Worm (Caenorhabditis elegans) whole organism, midembryonic: Measurements from ENCODE around the gene fbxa-116.

Experiments
- T22C8.4 ChIP-seq: fragments of 200-800 bp; sonication (Bioruptor generic); IDR thresholded peaks from 2 replicates; pipeline ENCODE4 v1.3.6; 2022; ENCODE audit warnings: missing genetic modification characterization, missing compliant biosample characterization
- cog-1 ChIP-seq: sonication (generic microtip); optimal IDR thresholded peaks from 2 replicates; lab custom pipeline; 2016; ENCODE audit warnings: missing genetic modification characterization, missing compliant biosample characterization
- flt-1 ChIP-seq: fragments of 200-800 bp; sonication (Bioruptor generic); IDR thresholded peaks from 2 replicates; pipeline ENCODE4 v1.3.6; 2022; ENCODE audit warnings: missing genetic modification characterization, missing compliant biosample characterization
- klf-2 ChIP-seq: fragments of 200-800 bp; sonication (Bioruptor generic); conservative IDR thresholded peaks from 2 replicates; pipeline ENCODE4 v1.3.6; 2022; ENCODE audit warnings: missing genetic modification reagents, missing genetic modification characterization, missing compliant biosample characterization
- med-1 ChIP-seq: sonication (generic microtip); optimal IDR thresholded peaks from 2 replicates; lab custom pipeline; 2017; ENCODE audit warnings: missing genetic modification characterization, mild to moderate bottlenecking, missing compliant biosample characterization, antibody characterized with exemption, missing genetic modification reagents; ENCODE audit not compliant: insufficient read depth
- ref-1 ChIP-seq: fragments of 200-800 bp; sonication (Bioruptor generic); conservative IDR thresholded peaks from 2 replicates; pipeline ENCODE4 v1.3.6; 2022; ENCODE audit warnings: missing genetic modification reagents, missing genetic modification characterization, missing compliant biosample characterization
- tab-1 ChIP-seq: fragments of 200-800 bp; sonication (Bioruptor generic); IDR thresholded peaks from 2 replicates; pipeline ENCODE4 v1.3.6; 2022; ENCODE audit warnings: missing genetic modification characterization, missing compliant biosample characterization
- ztf-23 ChIP-seq: fragments of 200-800 bp; sonication (Bioruptor generic); IDR thresholded peaks from 2 replicates; pipeline ENCODE4 v1.3.6; 2022; ENCODE audit warnings: missing genetic modification reagents, missing genetic modification characterization, missing compliant biosample characterization
- ztf-29 ChIP-seq: fragments of 200-800 bp; sonication (Bioruptor generic); IDR thresholded peaks from 2 replicates; pipeline ENCODE4 v1.3.6; 2022; ENCODE audit warnings: missing genetic modification reagents, missing genetic modification characterization, missing compliant biosample characterization

Gene fbxa-116

DNA sequence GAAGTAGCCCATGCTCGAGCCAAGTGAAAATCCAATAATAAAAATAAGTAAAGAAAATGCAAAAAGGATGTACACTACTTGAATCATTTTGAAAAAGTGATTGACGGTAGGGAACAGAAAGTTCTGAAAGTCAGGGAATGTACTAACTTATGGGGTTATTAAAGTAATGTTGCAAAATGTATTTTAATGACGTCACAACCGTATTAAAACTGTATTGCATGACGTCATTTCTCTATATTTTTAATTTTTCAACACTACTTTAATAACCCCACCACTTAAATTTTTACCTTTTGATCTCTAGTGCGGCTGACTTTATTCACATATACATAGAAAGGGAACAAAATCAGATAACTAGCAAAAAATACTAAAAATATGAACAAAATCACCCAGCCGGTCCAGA lies 6.4 kb downstream of the fbxa-116 start:
- TF ChIP-seq klf-2 (GFP tag; lab: Robert Waterston, UW) (no peak), med-1 (GFP tag; lab: Kevin White, UChicago) (no peak), cog-1 (no peak), T22C8.4 (GFP tag; lab: Robert Waterston, UW) (no peak), tab-1 (GFP tag; lab: Robert Waterston, UW) (no peak), ztf-29 (GFP tag; lab: Robert Waterston, UW) (no peak), flt-1 (no peak), ref-1 (GFP tag; lab: Robert Waterston, UW) (no peak), ztf-23 (no peak)

DNA sequence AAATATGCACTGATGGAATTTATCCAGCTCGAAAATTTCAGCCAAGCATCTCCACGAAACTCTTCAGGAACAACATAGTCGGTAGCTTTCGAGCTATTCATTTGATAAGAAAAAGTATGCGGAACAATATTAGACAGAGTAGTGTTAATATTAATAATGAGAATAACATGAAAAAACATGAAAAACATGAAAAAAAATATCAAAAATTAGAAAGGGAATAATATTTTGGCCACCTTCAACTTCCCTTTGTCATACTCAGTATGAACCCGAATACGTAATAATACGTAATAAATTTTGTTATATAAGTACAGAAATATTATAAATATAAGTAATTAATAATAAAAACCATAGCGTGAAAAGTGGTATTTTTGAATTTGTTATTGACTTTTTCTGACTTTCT lies 16.7 kb downstream of the fbxa-116 start, which contains the start of gene srw-39:
srw-39 (minus strand) TSS at position 101 of the 400 bp plus-strand sequence.
- TF ChIP-seq tab-1 (GFP tag; lab: Robert Waterston, UW) (no peak), cog-1 (no peak), klf-2 (GFP tag; lab: Robert Waterston, UW) (no peak), ztf-29 (GFP tag; lab: Robert Waterston, UW) (no peak), ztf-23 (no peak), T22C8.4 (GFP tag; lab: Robert Waterston, UW) (no peak), ref-1 (GFP tag; lab: Robert Waterston, UW) (no peak), med-1 (GFP tag; lab: Kevin White, UChicago) (no peak), flt-1 (no peak)

DNA sequence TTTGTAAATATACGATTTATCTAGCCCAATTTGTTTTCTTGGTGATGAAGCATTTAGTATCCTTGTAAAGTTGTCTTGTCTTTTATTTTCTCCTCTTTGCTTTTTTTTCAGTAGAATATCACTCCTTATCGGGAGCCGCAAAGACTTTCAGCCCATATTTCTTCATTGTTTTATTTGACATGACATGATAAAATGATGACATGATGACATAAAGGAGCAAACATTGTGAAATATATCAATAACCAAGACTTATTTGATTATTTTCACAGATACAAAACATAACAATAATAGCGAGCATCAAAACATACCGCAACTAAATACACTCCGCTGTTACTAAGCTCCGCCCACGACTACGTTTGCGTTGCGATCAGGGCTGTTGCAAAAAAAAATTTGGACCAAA lies 22.9 kb downstream of the fbxa-116 start:
- TF ChIP-seq tab-1 (GFP tag; lab: Robert Waterston, UW) (no peak), med-1 (GFP tag; lab: Kevin White, UChicago) (no peak), T22C8.4 (GFP tag; lab: Robert Waterston, UW) (no peak), cog-1 (no peak), flt-1 (no peak), klf-2 (GFP tag; lab: Robert Waterston, UW) (no peak), ref-1 (GFP tag; lab: Robert Waterston, UW) (no peak), ztf-23 (no peak), ztf-29 (GFP tag; lab: Robert Waterston, UW) (no peak)

DNA sequence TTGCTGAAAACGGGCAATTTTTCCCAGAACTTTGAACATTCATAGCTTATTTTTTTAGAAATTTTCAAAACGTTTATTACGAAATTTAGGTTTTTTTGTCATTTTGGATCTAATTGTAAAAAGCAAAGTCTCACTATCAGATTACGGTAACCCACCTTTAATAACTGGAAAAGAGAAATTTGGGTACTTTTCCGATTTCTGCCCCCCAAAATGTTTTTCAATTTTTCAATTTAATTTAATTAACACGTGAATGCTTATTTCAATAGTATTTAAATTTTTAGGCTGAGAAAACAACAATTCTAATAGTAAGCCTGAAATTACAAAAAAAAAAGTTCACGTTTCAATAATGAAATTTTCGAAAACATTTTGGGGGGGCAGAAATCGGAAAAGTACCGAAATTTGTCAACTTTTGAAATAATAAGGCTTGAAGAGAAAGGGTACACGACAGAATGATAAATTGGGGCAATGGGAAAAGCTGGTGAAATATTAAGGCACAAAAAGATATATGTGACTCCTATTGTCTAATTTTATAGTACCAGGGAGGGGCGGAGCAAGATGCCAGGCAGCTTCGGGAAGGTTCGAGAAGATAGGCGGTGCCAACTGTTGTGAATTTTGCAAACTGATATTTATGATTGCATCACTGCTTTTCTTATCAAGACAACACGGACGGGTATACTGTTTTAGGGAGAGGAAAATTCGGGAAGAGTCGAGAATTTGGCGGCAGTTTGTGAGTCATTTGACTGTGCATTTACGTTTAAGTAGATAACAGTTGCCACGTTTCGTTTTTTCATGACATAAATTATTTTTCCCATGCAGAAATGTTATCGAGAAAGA lies 24.4 kb downstream of the fbxa-116 start, which contains the start of gene F19B2.5:
F19B2.5 (minus strand) TSS at position 107 of the 834 bp plus-strand sequence.
- no peak for TF ChIP-seq cog-1
- TF ChIP-seq med-1 (GFP tag; lab: Kevin White, UChicago), result no peak
- no peak for TF ChIP-seq ztf-29 (GFP tag; lab: Robert Waterston, UW)
- TF ChIP-seq flt-1, result no peak
- TF ChIP-seq ztf-23, result no peak
- no peak for TF ChIP-seq tab-1 (GFP tag; lab: Robert Waterston, UW)
- no peak for TF ChIP-seq ref-1 (GFP tag; lab: Robert Waterston, UW)
- TF ChIP-seq T22C8.4 (GFP tag; lab: Robert Waterston, UW), result no peak
- TF ChIP-seq klf-2 (GFP tag; lab: Robert Waterston, UW), result no peak

DNA sequence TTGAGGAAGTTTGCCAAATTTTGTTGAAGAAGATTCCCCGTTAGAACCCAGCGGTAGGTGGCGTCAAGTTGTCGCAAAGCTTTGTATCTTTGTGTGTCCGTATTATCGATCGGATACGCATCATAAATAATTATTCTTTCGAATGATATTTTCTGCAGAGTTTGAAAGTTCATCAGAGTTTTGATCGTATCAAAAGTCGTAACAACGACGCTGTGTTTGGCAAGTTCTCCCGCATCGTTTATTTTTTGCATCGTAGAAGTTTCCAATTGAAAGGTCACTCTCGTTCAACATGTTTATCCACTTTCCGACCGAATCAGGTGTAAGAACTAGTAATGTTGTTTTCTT lies 25.6 kb downstream of the fbxa-116 start:
- TF ChIP-seq T22C8.4 (GFP tag; lab: Robert Waterston, UW) (no peak), med-1 (GFP tag; lab: Kevin White, UChicago) (no peak), cog-1 (no peak), ref-1 (GFP tag; lab: Robert Waterston, UW) (no peak), ztf-29 (GFP tag; lab: Robert Waterston, UW) (no peak), flt-1 (no peak), klf-2 (GFP tag; lab: Robert Waterston, UW) (no peak)

DNA sequence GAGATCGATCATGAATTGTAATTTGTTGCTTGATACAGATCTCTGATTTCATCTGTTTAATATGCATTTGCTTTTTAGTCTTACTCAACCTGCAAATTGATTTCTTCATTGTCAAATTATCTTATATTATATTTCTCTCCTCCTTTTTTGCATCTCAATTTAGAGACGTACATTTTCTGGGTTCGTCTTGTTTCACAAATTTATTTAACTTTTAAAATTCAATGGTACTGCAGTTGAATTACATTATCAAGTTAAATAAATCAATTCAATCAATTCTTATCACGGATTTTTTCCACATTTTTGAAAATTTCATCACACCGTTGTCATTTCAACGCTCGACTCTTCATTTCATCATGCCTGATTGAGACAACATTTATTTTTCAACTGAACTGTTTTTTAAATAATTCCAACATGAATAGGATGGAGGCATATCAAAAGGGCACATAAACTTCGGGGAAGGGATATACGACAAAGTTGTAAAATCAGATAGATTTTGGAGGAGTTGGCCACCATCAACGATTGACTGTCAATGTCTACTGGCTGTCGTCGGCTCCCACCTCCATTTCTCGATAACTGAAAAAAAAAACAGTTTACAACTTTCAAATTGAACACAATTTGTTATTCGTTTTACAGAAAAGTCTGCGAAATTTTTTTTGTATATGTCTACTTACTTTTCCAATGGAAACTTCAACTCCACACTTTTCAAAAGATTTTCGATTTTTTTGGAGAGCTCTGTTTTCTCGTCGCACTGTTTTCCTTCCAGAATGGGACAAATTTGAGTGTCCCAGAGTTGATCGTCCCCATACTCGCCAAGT lies 26.2 kb downstream of the fbxa-116 start:
- TF ChIP-seq ztf-29 (GFP tag; lab: Robert Waterston, UW), result no peak
- no peak for TF ChIP-seq med-1 (GFP tag; lab: Kevin White, UChicago)
- no peak for TF ChIP-seq cog-1
- TF ChIP-seq T22C8.4 (GFP tag; lab: Robert Waterston, UW), result no peak
- TF ChIP-seq flt-1, result no peak
- TF ChIP-seq klf-2 (GFP tag; lab: Robert Waterston, UW), result no peak

DNA sequence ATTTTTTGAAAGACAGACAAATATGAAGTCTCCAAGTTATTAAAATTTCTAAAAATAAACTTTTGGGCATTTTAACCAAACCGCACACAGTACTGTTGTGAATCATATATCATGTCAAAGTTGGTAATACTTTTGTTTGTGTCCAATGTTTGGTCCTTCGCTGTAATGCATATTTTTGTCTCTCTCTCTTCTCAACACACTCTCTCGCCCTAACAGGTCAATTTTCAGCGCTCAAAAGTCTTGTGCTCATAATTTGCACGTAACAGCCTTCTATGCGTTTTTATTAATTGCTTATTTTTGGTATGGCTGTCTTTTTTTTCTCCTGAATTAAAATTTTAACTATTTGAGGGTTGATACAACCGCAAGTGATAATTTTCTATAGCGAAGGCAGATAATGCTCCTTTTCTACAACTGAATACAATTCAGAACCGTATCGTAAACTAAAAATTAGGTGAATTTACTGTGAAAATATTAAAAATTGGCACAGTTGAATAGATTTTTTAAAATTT lies 26.9 kb downstream of the fbxa-116 start:
- no peak for TF ChIP-seq flt-1
- TF ChIP-seq tab-1 (GFP tag; lab: Robert Waterston, UW), result no peak

DNA sequence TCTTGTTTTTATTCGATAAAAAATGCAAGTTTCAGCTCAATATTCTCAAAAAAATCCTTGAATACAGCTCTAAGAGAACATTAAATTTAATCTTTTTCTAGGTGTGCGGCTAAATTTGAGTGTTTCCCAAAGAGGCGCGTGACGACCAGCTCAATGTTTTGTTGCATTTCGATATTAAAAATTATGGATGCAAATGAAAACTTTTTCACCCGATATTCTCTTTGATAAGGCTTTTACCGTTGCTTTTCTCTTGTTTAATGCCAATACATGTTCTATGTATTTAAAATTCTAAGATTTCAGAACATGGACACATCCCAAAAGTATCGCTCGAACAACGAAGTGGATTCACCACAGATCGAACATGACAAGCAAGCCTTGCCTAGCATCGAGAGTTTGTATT lies 30.5 kb downstream of the fbxa-116 start, which contains the start of gene F19B2.6:
F19B2.6 (plus strand) TSS at position 301 of the 400 bp plus-strand sequence.
- TF ChIP-seq ztf-29 (GFP tag; lab: Robert Waterston, UW) (no peak), ztf-23 (no peak), med-1 (GFP tag; lab: Kevin White, UChicago) (no peak), tab-1 (GFP tag; lab: Robert Waterston, UW) (no peak), klf-2 (GFP tag; lab: Robert Waterston, UW) (no peak)

DNA sequence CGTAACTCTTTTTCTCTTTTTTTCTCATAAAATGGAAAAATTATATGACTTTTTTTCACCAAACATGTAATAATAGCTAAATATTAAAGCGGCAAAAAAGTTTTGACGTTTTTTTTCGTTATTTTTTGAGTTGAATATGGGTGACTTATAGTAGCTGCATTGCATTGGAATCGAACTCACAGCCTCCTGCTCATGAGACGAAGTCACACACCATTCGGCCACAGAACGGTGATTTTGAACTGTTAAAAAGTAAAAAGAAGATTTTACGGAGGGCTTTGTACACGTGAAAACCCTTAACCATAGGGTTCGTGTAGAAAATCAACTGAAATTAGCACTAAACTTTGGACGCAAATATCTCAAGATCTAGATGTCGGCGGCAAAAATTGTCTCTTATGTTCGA lies 36.8 kb downstream of the fbxa-116 start:
- no peak for TF ChIP-seq T22C8.4 (GFP tag; lab: Robert Waterston, UW)
- TF ChIP-seq klf-2 (GFP tag; lab: Robert Waterston, UW), result no peak
- no peak for TF ChIP-seq flt-1
- TF ChIP-seq med-1 (GFP tag; lab: Kevin White, UChicago), result no peak
- no peak for TF ChIP-seq ref-1 (GFP tag; lab: Robert Waterston, UW)
- no peak for TF ChIP-seq cog-1
- no peak for TF ChIP-seq tab-1 (GFP tag; lab: Robert Waterston, UW)
- no peak for TF ChIP-seq ztf-29 (GFP tag; lab: Robert Waterston, UW)
